Fruit fly (Drosophila melanogaster) whole organism, embryonic: ENCODE results near the gene Tim17b2.

Source experiments
- Bteb2 ChIP-seq: fragments of 200-800 bp; sonication (Bioruptor generic); optimal IDR thresholded peaks from 2 replicates; lab custom pipeline; 2016; ENCODE audit warnings: missing biosample characterization, missing genetic modification characterization
- CG1024 ChIP-seq: fragments of 200-800 bp; sonication (Bioruptor generic); IDR thresholded peaks from 2 replicates; pipeline ENCODE4 v1.3.6; 2022; ENCODE audit warnings: missing biosample characterization, missing genetic modification characterization
- CG10979 ChIP-seq: fragments of 200-800 bp; sonication (Bioruptor generic); optimal IDR thresholded peaks from 2 replicates; lab custom pipeline; 2018; ENCODE audit warnings: missing biosample characterization, mild to moderate bottlenecking, missing genetic modification characterization, moderate library complexity
- CG11695 ChIP-seq: fragments of 200-800 bp; sonication (Bioruptor generic); IDR thresholded peaks from 3 replicates; pipeline ENCODE4 v1.3.6; 2022; ENCODE audit warnings: missing biosample characterization, missing genetic modification characterization
- CG12104 ChIP-seq: fragments of 200-800 bp; sonication (Bioruptor generic); optimal IDR thresholded peaks from 3 replicates; lab custom pipeline; 2016; ENCODE audit warnings: missing biosample characterization, missing genetic modification characterization
- CG12236 ChIP-seq: fragments of 200-800 bp; sonication (Bioruptor generic); optimal IDR thresholded peaks from 2 replicates; lab custom pipeline; 2016; ENCODE audit warnings: missing biosample characterization, missing genetic modification characterization
- CG1529 ChIP-seq: fragments of 200-800 bp; sonication (Bioruptor generic); optimal IDR thresholded peaks from 3 replicates; lab custom pipeline; 2018; ENCODE audit warnings: missing biosample characterization, missing genetic modification characterization
- CG15696 ChIP-seq: fragments of 200-800 bp; sonication (Bioruptor generic); optimal IDR thresholded peaks from 2 replicates; lab custom pipeline; 2019; ENCODE audit warnings: missing biosample characterization, mild to moderate bottlenecking, missing genetic modification characterization, moderate library complexity
- CG17359 ChIP-seq: fragments of 200-800 bp; sonication (Bioruptor generic); optimal IDR thresholded peaks from 3 replicates; lab custom pipeline; 2018; ENCODE audit warnings: missing biosample characterization, mild to moderate bottlenecking, missing genetic modification characterization, moderate library complexity
- CG17912 ChIP-seq: fragments of 200-800 bp; sonication (Bioruptor generic); optimal IDR thresholded peaks from 2 replicates; lab custom pipeline; 2018; ENCODE audit warnings: missing biosample characterization, mild to moderate bottlenecking, missing genetic modification characterization
- CG30431 ChIP-seq: fragments of 200-800 bp; sonication (Bioruptor generic); optimal IDR thresholded peaks from 2 replicates; lab custom pipeline; 2017; ENCODE audit warnings: missing biosample characterization, missing genetic modification characterization
- CG5953 ChIP-seq: fragments of 200-800 bp; sonication (Bioruptor generic); IDR thresholded peaks from 2 replicates; pipeline ENCODE4 v1.3.6; 2022; ENCODE audit warnings: missing biosample characterization, missing genetic modification characterization
- CG7786 ChIP-seq: fragments of 200-800 bp; sonication (Bioruptor generic); optimal IDR thresholded peaks from 2 replicates; lab custom pipeline; 2016; ENCODE audit warnings: missing biosample characterization, missing genetic modification characterization
- CG7963 ChIP-seq: fragments of 200-800 bp; sonication (Bioruptor generic); IDR thresholded peaks from 3 replicates; pipeline ENCODE4 v1.3.6; 2022; ENCODE audit warnings: missing biosample characterization, missing genetic modification characterization; ENCODE audit not compliant: partially characterized antibody
- CG8281 ChIP-seq: fragments of 200-800 bp; sonication (Bioruptor generic); optimal IDR thresholded peaks from 2 replicates; lab custom pipeline; 2018; ENCODE audit warnings: missing biosample characterization, mild to moderate bottlenecking, missing genetic modification characterization, moderate library complexity
- CG8359 ChIP-seq: fragments of 200-800 bp; sonication (Bioruptor generic); optimal IDR thresholded peaks from 2 replicates; lab custom pipeline; 2017; ENCODE audit warnings: missing biosample characterization, mild to moderate bottlenecking, missing genetic modification characterization, borderline replicate concordance
- Dad ChIP-seq: fragments of 200-800 bp; sonication (Bioruptor generic); optimal IDR thresholded peaks from 3 replicates; lab custom pipeline; 2016; ENCODE audit warnings: missing biosample characterization, missing genetic modification characterization
- Dfd ChIP-seq, 2 experiments: fragments of >200 bp; optimal IDR thresholded peaks; 2 replicates each; lab custom pipeline; 2017; ENCODE audit warnings: missing biosample characterization in 2 of 2, missing genetic modification characterization in 2 of 2
- Dip2 ChIP-seq: fragments of 200-800 bp; sonication (Bioruptor generic); IDR thresholded peaks from 2 replicates; pipeline ENCODE4 v1.3.6; 2022; ENCODE audit warnings: missing biosample characterization, missing genetic modification characterization
- Dll ChIP-seq: fragments of 200-800 bp; sonication (Bioruptor generic); IDR thresholded peaks from 4 replicates; pipeline ENCODE4 v1.3.6; 2022; ENCODE audit warnings: missing biosample characterization, missing genetic modification characterization; ENCODE audit not compliant: partially characterized antibody
- GATAe ChIP-seq: fragments of 200-800 bp; sonication (Bioruptor generic); conservative IDR thresholded peaks from 2 replicates; pipeline ENCODE4 v1.3.6; 2022; ENCODE audit warnings: missing biosample characterization, missing genetic modification characterization
- NFAT ChIP-seq: fragments of 200-800 bp; sonication (Bioruptor generic); IDR thresholded peaks from 2 replicates; pipeline ENCODE4 v1.3.6; 2022; ENCODE audit warnings: missing biosample characterization, missing genetic modification characterization
- Ravus ChIP-seq: fragments of 200-800 bp; sonication (Bioruptor generic); IDR thresholded peaks from 2 replicates; pipeline ENCODE4 v1.3.6; 2022; ENCODE audit warnings: missing biosample characterization, missing genetic modification characterization
- Sry-β ChIP-seq: fragments of 200-800 bp; sonication (Bioruptor generic); optimal IDR thresholded peaks from 2 replicates; lab custom pipeline; 2018; ENCODE audit warnings: missing biosample characterization, mild to moderate bottlenecking, missing genetic modification characterization, moderate library complexity
- Trl ChIP-seq, 3 experiments: fragments of >200 bp in 2 of 3; fragments of 200-800 bp in 1 of 3; sonication (Bioruptor generic) in 1 of 3; optimal IDR thresholded peaks; 2 replicates in 1 of 3; 3 replicates in 2 of 3; lab custom pipeline; 2016 to 2017; ENCODE audit warnings: missing biosample characterization in 1 of 3, missing genetic modification characterization in 1 of 3
- abd-A ChIP-seq: fragments of 200-800 bp; sonication (Bioruptor generic); optimal IDR thresholded peaks from 3 replicates; lab custom pipeline; 2019; ENCODE audit warnings: missing biosample characterization, mild to moderate bottlenecking, missing genetic modification characterization, moderate library complexity
- cato ChIP-seq: fragments of 200-800 bp; sonication (Bioruptor generic); optimal IDR thresholded peaks from 2 replicates; lab custom pipeline; 2016; ENCODE audit warnings: missing biosample characterization, missing genetic modification characterization, borderline replicate concordance
- cg ChIP-seq: fragments of 200-800 bp; sonication (Bioruptor generic); optimal IDR thresholded peaks from 3 replicates; lab custom pipeline; 2019; ENCODE audit warnings: missing biosample characterization, mild to moderate bottlenecking, missing genetic modification characterization, moderate library complexity
- chinmo ChIP-seq: fragments of 200-800 bp; sonication (Bioruptor generic); IDR thresholded peaks from 4 replicates; pipeline ENCODE4 v1.3.6; 2022; ENCODE audit warnings: missing biosample characterization, missing genetic modification characterization; ENCODE audit not compliant: partially characterized antibody
- danr ChIP-seq: fragments of 200-800 bp; sonication (Bioruptor generic); IDR thresholded peaks from 2 replicates; pipeline ENCODE4 v1.3.6; 2022; ENCODE audit warnings: missing biosample characterization, missing genetic modification characterization
- dati ChIP-seq: fragments of 200-800 bp; sonication (Bioruptor generic); IDR thresholded peaks from 2 replicates; pipeline ENCODE4 v1.3.6; 2022; ENCODE audit warnings: missing biosample characterization, missing genetic modification characterization
- hkb ChIP-seq, 2 experiments: fragments of 200-800 bp in 1 of 2; fragments of >200 bp in 1 of 2; sonication (Bioruptor generic) in 1 of 2; IDR thresholded peaks in 1 of 2; optimal IDR thresholded peaks in 1 of 2; 2 replicates each; pipeline versions ENCODE4 v1.3.6 to Lab custom; 2017 to 2022; ENCODE audit warnings: missing biosample characterization in 1 of 2, missing genetic modification characterization in 1 of 2
- jigr1 ChIP-seq: fragments of 200-800 bp; sonication (Bioruptor generic); IDR thresholded peaks from 3 replicates; pipeline ENCODE4 v1.3.6; 2022; ENCODE audit warnings: missing biosample characterization, missing genetic modification characterization
- jing ChIP-seq: fragments of 200-800 bp; sonication (Bioruptor generic); optimal IDR thresholded peaks from 2 replicates; lab custom pipeline; 2018; ENCODE audit warnings: missing biosample characterization, mild to moderate bottlenecking, missing genetic modification characterization
- onecut ChIP-seq: fragments of 200-800 bp; sonication (Bioruptor generic); IDR thresholded peaks from 2 replicates; pipeline ENCODE4 v1.3.6; 2022; ENCODE audit warnings: missing biosample characterization, missing genetic modification characterization
- phol ChIP-seq: fragments of 200-800 bp; sonication (Bioruptor generic); optimal IDR thresholded peaks from 3 replicates; lab custom pipeline; 2018; ENCODE audit warnings: missing biosample characterization, mild to moderate bottlenecking, missing genetic modification characterization, moderate library complexity
- rib ChIP-seq: fragments of 200-800 bp; sonication (Bioruptor generic); IDR thresholded peaks from 2 replicates; pipeline ENCODE4 v1.3.6; 2022; ENCODE audit warnings: missing biosample characterization, missing genetic modification characterization
- tio ChIP-seq: fragments of 200-800 bp; sonication (Bioruptor generic); optimal IDR thresholded peaks from 2 replicates; lab custom pipeline; 2017; ENCODE audit warnings: missing biosample characterization, missing genetic modification characterization, inconsistent platforms
- tna ChIP-seq: fragments of 200-800 bp; sonication (Bioruptor generic); IDR thresholded peaks from 2 replicates; pipeline ENCODE4 v1.3.6; 2022; ENCODE audit warnings: missing biosample characterization, missing genetic modification characterization; ENCODE audit not compliant: partially characterized antibody
- trh ChIP-seq: fragments of 200-800 bp; sonication (Bioruptor generic); optimal IDR thresholded peaks from 2 replicates; lab custom pipeline; 2016; ENCODE audit warnings: missing biosample characterization, missing genetic modification characterization
- vvl ChIP-seq: fragments of 200-800 bp; sonication (Bioruptor generic); IDR thresholded peaks from 2 replicates; pipeline ENCODE4 v1.3.6; 2022; ENCODE audit warnings: missing biosample characterization, missing genetic modification characterization
- wek ChIP-seq: fragments of 200-800 bp; sonication (Bioruptor generic); optimal IDR thresholded peaks from 3 replicates; lab custom pipeline; 2018; ENCODE audit warnings: missing biosample characterization, mild to moderate bottlenecking, missing genetic modification characterization, moderate library complexity
- wor ChIP-seq: fragments of 200-800 bp; sonication (Bioruptor generic); IDR thresholded peaks from 2 replicates; pipeline ENCODE4 v1.3.6; 2022; ENCODE audit warnings: missing biosample characterization, missing genetic modification characterization
- z ChIP-seq: fragments of 200-800 bp; sonication (Bioruptor generic); IDR thresholded peaks from 3 replicates; pipeline ENCODE4 v1.3.6; 2022; ENCODE audit warnings: missing biosample characterization, missing genetic modification characterization
- zen2 ChIP-seq: fragments of 200-800 bp; sonication (Bioruptor generic); IDR thresholded peaks from 3 replicates; pipeline ENCODE4 v1.3.6; 2022; ENCODE audit warnings: missing biosample characterization, missing genetic modification characterization; ENCODE audit not compliant: partially characterized antibody

Tim17b2 gene

DNA sequence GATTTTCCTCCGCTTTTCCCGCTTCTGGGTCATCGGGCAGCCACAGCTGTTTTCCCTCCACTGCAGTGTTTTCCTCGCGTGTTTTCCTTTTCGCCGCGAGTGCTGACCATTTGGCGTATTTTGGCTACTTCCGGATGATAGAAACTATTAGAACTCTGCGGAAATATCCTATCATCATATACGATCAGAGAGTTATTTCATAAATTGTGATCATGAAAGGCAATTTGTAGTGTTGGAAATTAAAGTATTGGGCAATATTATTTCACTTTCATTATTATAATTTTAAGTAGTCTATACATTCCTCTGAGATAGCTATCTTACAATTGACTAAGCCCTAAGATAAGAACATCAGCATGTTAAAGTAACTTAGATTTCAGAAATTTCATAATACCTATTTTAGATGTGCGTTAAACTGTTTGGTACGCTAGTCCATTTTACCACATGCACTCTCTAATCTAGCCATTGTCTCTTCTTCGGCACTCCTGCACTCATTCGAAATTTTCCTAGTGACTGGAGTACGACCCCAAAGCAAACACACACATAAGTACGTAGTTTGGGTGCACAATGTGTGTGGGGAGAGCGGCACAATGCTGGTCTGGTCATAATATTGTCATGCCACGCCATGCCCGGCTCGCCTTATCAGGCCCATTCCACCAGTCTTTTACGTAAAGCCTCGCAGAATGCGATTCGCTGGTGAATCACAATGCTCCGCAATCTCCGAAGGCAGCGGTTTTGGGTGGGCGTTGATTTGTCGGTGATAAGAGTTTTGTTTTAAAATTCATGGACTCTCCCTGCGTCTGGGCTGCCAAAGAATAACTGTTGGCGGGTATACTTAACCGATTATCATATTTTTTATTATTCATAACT lies 15.4 kb downstream of the Tim17b2 start (continued):
- TF ChIP-seq tna (GFP tag; lab: Robert Waterston, UW) (0 out of 2 replicates have a peak, but pooled peaks have one; percentile 4), CG30431 (GFP tag; lab: Kevin White, UChicago) (no peak), tio (no peak), hkb (optimal IDR thresholded peaks at IDR 0.05; lab: Kevin White, UChicago) (no peak), hkb (GFP tag; IDR thresholded peaks at IDR 0.05; lab: Robert Waterston, UW) (peak; percentile 26; the same call in 1 of the 2 replicates), CG8281 (tag; lab: Kevin White, UChicago) (no peak), CG17359 (tag; lab: Kevin White, UChicago) (no peak), jigr1 (GFP tag; lab: Robert Waterston, UW) (no peak), CG7963 (GFP tag; lab: Robert Waterston, UW) (no peak), CG8359 (no peak), chinmo (GFP tag; lab: Robert Waterston, UW) (0 out of 4 replicates have a peak, but pooled peaks have one; percentile 44), cg (GFP tag; lab: Kevin White, UChicago) (peak; percentile 18), CG1024 (GFP tag; lab: Robert Waterston, UW) (no peak), CG17912 (GFP tag; lab: Kevin White, UChicago) (no peak), cato (GFP tag; lab: Kevin White, UChicago) (no peak), CG11695 (no peak), Bteb2 (GFP tag; lab: Kevin White, UChicago) (no peak), CG7786 (GFP tag; lab: Kevin White, UChicago) (no peak), rib (peak; percentile 19; the same call in 1 of the 2 replicates), jing (GFP tag; lab: Kevin White, UChicago) (no peak), Sry-β (GFP tag; lab: Kevin White, UChicago) (peak; percentile 86), wor (GFP tag; lab: Robert Waterston, UW) (no peak), z (GFP tag; lab: Robert Waterston, UW) (no peak), CG12104 (GFP tag; lab: Kevin White, UChicago) (no peak), phol (tag; lab: Kevin White, UChicago) (no peak), Ravus (GFP tag; lab: Robert Waterston, UW) (no peak), zen2 (GFP tag; lab: Robert Waterston, UW) (no peak), CG12236 (GFP tag; lab: Kevin White, UChicago) (no peak), NFAT (GFP tag; lab: Robert Waterston, UW) (no peak), Trl (optimal IDR thresholded peaks at IDR 0.05; lab: Kevin White, UChicago) (peak in 1 of 2 experiments; percentile 41), Trl (GFP tag; optimal IDR thresholded peaks at IDR 0.05; lab: Kevin White, UChicago) (no peak), vvl (GFP tag; lab: Robert Waterston, UW) (no peak; the same call in 1 of the 2 replicates), CG5953 (no peak), Dip2 (GFP tag; lab: Robert Waterston, UW) (no peak), CG1529 (GFP tag; lab: Kevin White, UChicago) (no peak), Dll (no peak), trh (no peak), Dfd (GFP tag; optimal IDR thresholded peaks at IDR 0.05; lab: Kevin White, UChicago) (no peak), CG15696 (tag; lab: Kevin White, UChicago) (no peak), GATAe (peak; percentile 76), wek (GFP tag; lab: Kevin White, UChicago) (no peak), abd-A (no peak), dati (GFP tag; lab: Robert Waterston, UW) (no peak), onecut (no peak), CG10979 (tag; lab: Kevin White, UChicago) (no peak), danr (GFP tag; lab: Robert Waterston, UW) (no peak), Dad (GFP tag; lab: Kevin White, UChicago) (no peak)
- TF ChIP-seq, all 482 proteins: peak for 32
